Worm (Caenorhabditis elegans): ENCODE data around the gene pqn-74.

Gene pqn-74

DNA sequence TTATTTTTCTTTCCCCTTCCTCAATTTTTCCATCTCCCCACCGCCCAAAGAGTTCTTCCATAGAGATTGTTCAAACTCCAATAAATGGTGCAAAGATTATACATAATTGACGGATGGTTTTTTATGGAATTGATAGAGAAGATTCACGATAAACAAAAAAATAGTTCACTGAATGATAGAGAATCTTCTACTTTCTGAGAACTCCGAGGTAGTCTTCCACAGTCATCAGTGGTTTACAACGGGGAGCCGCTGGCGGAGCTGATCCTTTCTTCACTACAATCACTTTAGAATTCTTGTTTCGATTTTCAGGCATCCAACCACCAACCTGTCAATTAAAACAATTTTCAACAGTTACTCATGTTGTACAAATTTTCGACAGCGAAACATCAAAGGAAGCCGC lies 24.8 kb upstream of the pqn-74 start:
- no peak for TF ChIP-seq flt-1 (GFP tag; IDR thresholded peaks at IDR 0.05)
- no peak for TF ChIP-seq ref-1 (GFP tag; conservative IDR thresholded peaks at IDR 0.05)
- no peak for TF ChIP-seq ztf-23 (GFP tag; IDR thresholded peaks at IDR 0.05)
- no peak for TF ChIP-seq T22C8.4 (GFP tag; IDR thresholded peaks at IDR 0.05)
- TF ChIP-seq cog-1 (tag; optimal IDR thresholded peaks at IDR 0.05), result no peak
- TF ChIP-seq tab-1 (GFP tag; IDR thresholded peaks at IDR 0.05), result no peak
- TF ChIP-seq klf-2 (GFP tag; conservative IDR thresholded peaks at IDR 0.05), result no peak
- no peak for TF ChIP-seq ztf-29 (GFP tag; IDR thresholded peaks at IDR 0.05)
- no peak for TF ChIP-seq med-1 (GFP tag; optimal IDR thresholded peaks at IDR 0.05; ENCODE audit: insufficient read depth)

DNA sequence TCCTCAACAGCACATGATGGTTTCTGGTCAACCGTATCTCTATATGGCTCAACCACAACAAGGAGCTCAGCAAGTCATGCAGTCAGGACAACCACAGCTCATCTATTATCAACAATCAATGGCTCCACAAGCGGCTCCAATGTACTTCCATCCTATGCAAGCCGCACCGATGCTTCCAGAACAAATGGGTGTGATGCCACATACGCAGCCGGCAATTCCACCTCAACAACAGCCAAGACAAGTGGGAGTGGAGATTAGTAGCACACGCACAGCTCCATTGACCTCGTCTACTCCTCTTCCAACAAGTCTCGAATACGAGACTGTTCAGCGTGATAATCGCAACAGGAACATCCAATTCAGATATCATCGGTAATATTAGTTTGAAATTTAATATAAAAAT lies 22.8 kb upstream of the pqn-74 start:
- TF ChIP-seq ref-1 (GFP tag; conservative IDR thresholded peaks at IDR 0.05) (no peak), flt-1 (GFP tag; IDR thresholded peaks at IDR 0.05) (no peak), T22C8.4 (GFP tag; IDR thresholded peaks at IDR 0.05) (no peak), cog-1 (tag; optimal IDR thresholded peaks at IDR 0.05) (no peak), ztf-29 (GFP tag; IDR thresholded peaks at IDR 0.05) (no peak)

DNA sequence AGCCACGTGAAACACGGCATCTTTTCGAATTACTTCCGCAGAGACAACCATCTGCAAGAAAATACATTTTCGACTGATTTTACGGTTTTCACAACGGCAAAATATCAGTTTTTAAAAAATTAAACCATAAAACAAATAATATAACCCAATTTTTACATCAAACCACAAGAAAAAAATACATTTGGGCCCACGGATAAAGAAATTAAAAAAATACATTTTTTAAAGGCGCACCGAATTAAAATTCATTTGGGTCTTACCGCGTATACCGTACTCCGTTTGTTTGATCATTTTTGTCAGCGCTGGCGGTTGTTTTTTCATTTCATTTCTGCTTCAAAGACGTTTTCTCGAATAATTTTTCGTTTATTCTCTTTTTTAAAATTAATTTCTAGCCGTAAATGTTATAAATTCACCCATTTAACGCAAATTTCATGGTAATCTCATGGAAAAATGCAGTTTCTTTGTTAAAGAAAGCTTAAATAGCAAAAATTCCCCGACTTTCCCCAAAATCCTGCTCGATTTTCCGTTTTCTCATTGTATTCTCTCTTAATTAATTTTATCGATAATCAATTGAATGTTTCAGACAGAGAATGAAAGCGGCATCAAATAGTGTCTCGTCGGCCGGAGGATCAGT lies 22.1 kb upstream of the pqn-74 start, which contains the start of the genes rec-8 and mex-5:
TSS of gene rec-8 (minus strand) at position 51 of the 631 bp plus-strand sequence.
TSS of gene mex-5 (plus strand) at position 581 of the 631 bp plus-strand sequence.
- TF ChIP-seq ztf-23 (GFP tag; IDR thresholded peaks at IDR 0.05), result no peak
- TF ChIP-seq ref-1 (GFP tag; conservative IDR thresholded peaks at IDR 0.05), result no peak
- no peak for TF ChIP-seq T22C8.4 (GFP tag; IDR thresholded peaks at IDR 0.05)
- no peak for TF ChIP-seq klf-2 (GFP tag; conservative IDR thresholded peaks at IDR 0.05)
- TF ChIP-seq cog-1 (tag; optimal IDR thresholded peaks at IDR 0.05), result no peak
- TF ChIP-seq flt-1 (GFP tag; IDR thresholded peaks at IDR 0.05), result no peak
- TF ChIP-seq ztf-29 (GFP tag; IDR thresholded peaks at IDR 0.05), result no peak
- TF ChIP-seq med-1 (GFP tag; optimal IDR thresholded peaks at IDR 0.05; ENCODE audit: insufficient read depth), result no peak
- no peak for TF ChIP-seq tab-1 (GFP tag; IDR thresholded peaks at IDR 0.05)

DNA sequence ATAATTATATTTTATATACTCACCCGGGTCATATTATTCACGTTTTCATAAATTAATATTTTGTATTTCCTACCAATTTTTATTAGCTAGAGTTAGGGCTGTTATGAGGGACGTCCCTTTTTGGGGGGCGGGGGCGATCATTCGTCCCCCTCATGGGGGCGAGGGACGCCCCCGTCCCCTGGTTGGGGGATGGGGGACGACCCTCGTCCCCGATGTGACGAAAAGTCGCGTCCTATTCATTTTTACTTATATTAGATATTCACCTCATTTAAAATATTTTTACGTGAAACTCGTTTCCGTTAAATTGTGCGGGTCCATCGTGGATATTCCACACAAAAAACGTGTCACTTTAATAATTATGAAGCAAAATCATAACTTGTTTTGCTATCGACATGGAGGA lies 17.4 kb upstream of the pqn-74 start, which contains the start of gene W02A2.12:
TSS of gene W02A2.12 (minus strand) at position 240 of the 400 bp plus-strand sequence.
- no peak for TF ChIP-seq tab-1 (GFP tag; IDR thresholded peaks at IDR 0.05)
- no peak for TF ChIP-seq ref-1 (GFP tag; conservative IDR thresholded peaks at IDR 0.05)
- no peak for TF ChIP-seq T22C8.4 (GFP tag; IDR thresholded peaks at IDR 0.05)
- no peak for TF ChIP-seq ztf-29 (GFP tag; IDR thresholded peaks at IDR 0.05)
- no peak for TF ChIP-seq med-1 (GFP tag; optimal IDR thresholded peaks at IDR 0.05; ENCODE audit: insufficient read depth)

DNA sequence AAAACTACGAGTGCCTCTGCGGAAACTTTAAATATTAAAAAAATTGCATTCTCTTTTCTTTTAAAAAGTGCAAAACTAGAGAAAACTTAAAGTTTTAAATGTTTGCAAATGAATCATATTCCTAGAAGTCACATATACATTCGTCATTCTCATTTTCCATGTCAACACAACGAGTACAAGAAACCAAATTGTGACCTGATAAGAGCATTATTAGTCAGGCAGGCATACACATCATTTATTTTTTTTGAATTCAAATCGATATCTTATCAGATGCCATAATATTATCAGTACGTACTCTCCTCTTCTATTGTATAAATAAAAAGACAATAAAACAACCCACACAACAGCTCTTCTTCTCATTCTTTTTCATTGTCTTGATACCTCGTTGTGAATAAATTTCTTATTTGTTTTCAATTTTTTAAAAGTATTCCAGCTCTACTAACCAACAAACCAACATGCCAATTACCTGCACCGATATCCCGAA lies 16.1 kb upstream of the pqn-74 start, which contains the start of gene W02A2.9:
TSS of gene W02A2.9 (plus strand) at position 434 of the 484 bp plus-strand sequence.
- TF ChIP-seq T22C8.4 (GFP tag; IDR thresholded peaks at IDR 0.05) (no peak), tab-1 (GFP tag; IDR thresholded peaks at IDR 0.05) (no peak), flt-1 (GFP tag; IDR thresholded peaks at IDR 0.05) (no peak), ref-1 (GFP tag; conservative IDR thresholded peaks at IDR 0.05) (no peak), klf-2 (GFP tag; conservative IDR thresholded peaks at IDR 0.05) (no peak), ztf-23 (GFP tag; IDR thresholded peaks at IDR 0.05) (no peak)

DNA sequence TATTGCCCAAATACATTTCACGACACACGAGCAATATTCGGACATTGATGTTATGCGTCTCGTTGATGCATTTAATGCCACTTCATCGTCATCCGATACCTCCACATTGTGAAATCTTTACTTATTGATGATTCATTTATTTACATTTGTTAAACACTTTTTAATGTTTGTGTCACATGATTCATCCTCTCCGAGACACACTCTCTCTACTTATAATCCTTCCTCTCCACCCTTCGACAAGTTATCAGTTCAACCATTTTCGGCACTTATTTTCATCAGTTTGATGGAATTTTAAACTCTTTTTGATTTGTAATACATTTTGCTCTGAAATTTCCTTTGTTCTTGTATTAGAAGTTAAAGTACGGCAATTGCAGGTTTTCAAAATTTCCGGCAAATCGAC lies 14.9 kb upstream of the pqn-74 start:
- TF ChIP-seq ref-1 (GFP tag; conservative IDR thresholded peaks at IDR 0.05), result no peak
- no peak for TF ChIP-seq ztf-23 (GFP tag; IDR thresholded peaks at IDR 0.05)
- TF ChIP-seq tab-1 (GFP tag; IDR thresholded peaks at IDR 0.05), result no peak
- TF ChIP-seq cog-1 (tag; optimal IDR thresholded peaks at IDR 0.05), result no peak
- no peak for TF ChIP-seq ztf-29 (GFP tag; IDR thresholded peaks at IDR 0.05)
- TF ChIP-seq med-1 (GFP tag; optimal IDR thresholded peaks at IDR 0.05; ENCODE audit: insufficient read depth), result no peak
- TF ChIP-seq T22C8.4 (GFP tag; IDR thresholded peaks at IDR 0.05), result no peak
- no peak for TF ChIP-seq flt-1 (GFP tag; IDR thresholded peaks at IDR 0.05)
- TF ChIP-seq klf-2 (GFP tag; conservative IDR thresholded peaks at IDR 0.05), result no peak

DNA sequence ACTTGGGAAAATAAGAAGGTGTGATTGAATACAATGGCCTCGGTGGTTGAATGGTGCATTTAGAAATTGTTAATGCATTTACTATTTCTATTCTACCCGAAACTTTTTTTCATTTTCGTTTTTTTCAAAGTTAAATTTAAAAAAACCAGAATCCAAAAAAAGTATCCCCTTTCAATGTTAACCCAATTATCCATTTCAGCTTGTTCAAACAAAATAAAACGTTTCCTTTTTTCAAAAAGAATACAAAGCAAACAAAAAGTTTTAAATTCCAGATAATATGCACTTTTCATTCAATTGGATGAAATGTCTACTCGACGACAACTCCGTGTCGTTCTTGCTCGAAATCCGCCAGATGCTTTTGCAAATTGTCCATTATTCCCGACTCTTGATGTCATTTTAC lies 11.3 kb upstream of the pqn-74 start, which contains the start of gene W02A2.5:
TSS of gene W02A2.5 (plus strand) at position 301 of the 400 bp plus-strand sequence.
- TF ChIP-seq flt-1 (GFP tag; IDR thresholded peaks at IDR 0.05) (no peak), med-1 (GFP tag; optimal IDR thresholded peaks at IDR 0.05; ENCODE audit: insufficient read depth) (no peak), ztf-23 (GFP tag; IDR thresholded peaks at IDR 0.05) (no peak), ztf-29 (GFP tag; IDR thresholded peaks at IDR 0.05) (no peak), T22C8.4 (GFP tag; IDR thresholded peaks at IDR 0.05) (no peak), tab-1 (GFP tag; IDR thresholded peaks at IDR 0.05) (no peak), klf-2 (GFP tag; conservative IDR thresholded peaks at IDR 0.05) (no peak), ref-1 (GFP tag; conservative IDR thresholded peaks at IDR 0.05) (no peak), cog-1 (tag; optimal IDR thresholded peaks at IDR 0.05) (no peak)

DNA sequence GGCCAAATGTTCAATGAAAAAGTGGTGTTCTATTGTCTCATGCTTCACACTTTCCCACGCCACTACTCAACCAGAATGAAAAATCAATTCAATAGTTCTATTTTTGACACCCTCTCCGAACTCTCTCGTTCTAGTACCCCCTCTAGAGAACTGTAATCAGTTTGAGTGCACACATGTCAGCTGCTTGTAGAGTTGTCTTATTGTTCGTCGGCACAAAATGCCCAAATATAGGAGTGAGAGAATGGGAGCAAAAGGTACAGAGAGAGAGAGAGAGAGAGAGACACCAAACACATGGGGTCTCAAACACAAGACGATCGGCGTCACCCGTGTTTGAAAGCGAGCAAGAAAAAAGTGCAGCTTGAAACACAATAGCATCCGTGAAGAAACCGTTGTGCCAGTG lies 3.1 kb upstream of the pqn-74 start:
- TF ChIP-seq klf-2 (GFP tag; conservative IDR thresholded peaks at IDR 0.05) (no peak), flt-1 (GFP tag; IDR thresholded peaks at IDR 0.05) (no peak), tab-1 (GFP tag; IDR thresholded peaks at IDR 0.05) (no peak), T22C8.4 (GFP tag; IDR thresholded peaks at IDR 0.05) (no peak), ref-1 (GFP tag; conservative IDR thresholded peaks at IDR 0.05) (no peak), ztf-23 (GFP tag; IDR thresholded peaks at IDR 0.05) (no peak), med-1 (GFP tag; optimal IDR thresholded peaks at IDR 0.05; ENCODE audit: insufficient read depth) (no peak), ztf-29 (GFP tag; IDR thresholded peaks at IDR 0.05) (no peak), cog-1 (tag; optimal IDR thresholded peaks at IDR 0.05) (no peak)

DNA sequence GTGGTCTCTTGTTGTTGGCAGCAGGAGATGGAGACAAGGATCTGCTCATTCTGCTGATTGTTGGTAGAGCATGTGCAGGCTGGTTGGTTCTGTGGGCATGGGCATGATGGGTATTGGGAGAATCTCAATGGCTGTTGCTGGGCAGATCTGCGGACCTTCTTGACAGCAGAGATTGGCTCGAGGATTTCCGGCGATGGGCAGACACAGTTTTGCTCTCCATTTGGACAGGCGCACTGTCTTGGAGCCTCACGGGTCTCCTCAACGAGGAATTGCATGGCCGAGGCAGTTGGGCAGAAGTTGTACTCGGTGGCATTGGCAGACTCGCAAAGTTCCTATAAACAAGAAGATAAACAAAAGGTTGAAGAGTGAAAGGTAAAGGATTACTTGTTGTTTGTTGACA lies 659 bp downstream of the pqn-74 start:
- TF ChIP-seq klf-2 (GFP tag; conservative IDR thresholded peaks at IDR 0.05) (no peak), ref-1 (GFP tag; conservative IDR thresholded peaks at IDR 0.05) (no peak), med-1 (GFP tag; optimal IDR thresholded peaks at IDR 0.05; ENCODE audit: insufficient read depth) (no peak), ztf-23 (GFP tag; IDR thresholded peaks at IDR 0.05) (no peak), ztf-29 (GFP tag; IDR thresholded peaks at IDR 0.05) (no peak), tab-1 (GFP tag; IDR thresholded peaks at IDR 0.05) (no peak), flt-1 (GFP tag; IDR thresholded peaks at IDR 0.05) (no peak), T22C8.4 (GFP tag; IDR thresholded peaks at IDR 0.05) (no peak), cog-1 (tag; optimal IDR thresholded peaks at IDR 0.05) (no peak)
